Fruit fly (Drosophila melanogaster) Kc167 (cell line): ENCODE measurements around the gene CG3587.

Experiments
- Myc ChIP-seq: fragments of >200 bp; optimal IDR thresholded peaks from 2 replicates; lab custom pipeline; 2017; ENCODE audit warnings: missing external identifiers
- ttk ChIP-seq: sonication (Bioruptor generic); optimal IDR thresholded peaks from 2 replicates; lab custom pipeline; 2017; ENCODE audit warnings: missing external identifiers

DNA sequence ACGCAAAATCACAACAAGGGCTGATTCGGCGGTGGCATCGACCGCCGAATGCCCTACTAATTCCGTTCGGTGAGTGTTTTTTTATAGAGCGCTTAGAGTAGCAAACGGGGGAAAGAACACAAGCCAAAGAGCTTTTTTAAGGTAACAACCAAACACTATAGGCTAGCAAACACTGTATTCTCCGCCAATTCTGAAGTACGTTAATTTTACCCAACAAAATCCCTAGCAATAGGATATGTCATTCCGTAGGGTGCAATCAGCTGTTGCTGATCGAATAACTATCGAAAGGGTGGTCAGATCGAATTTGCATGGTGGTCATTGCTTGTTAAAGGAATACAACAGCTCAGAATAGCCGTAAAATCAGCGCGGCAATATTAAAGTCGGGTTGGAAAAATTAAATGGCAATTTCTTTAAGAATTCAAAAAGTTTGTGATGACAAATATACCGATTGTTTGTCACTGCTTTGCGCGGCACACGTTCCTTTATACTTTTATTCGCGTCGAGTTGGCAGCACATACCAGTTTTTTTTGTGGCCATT, 32.3 kb upstream of the CG3587 start, which contains the start of gene mip130:
- TF ChIP-seq ttk (lab: Kevin White, UChicago) (no peak), Myc (lab: Kevin White, UChicago) (no peak)
